Worm (Caenorhabditis elegans) whole organism, late embryonic: Measurements from ENCODE around the gene pkc-1.
"Not testable (repeated sequence)": the region's sequence is repeated elsewhere in the genome, so short reads cannot be mapped to it uniquely, and the experiment has no call there.

Experiments
- K09A11.1 ChIP-seq: sonication (generic microtip); optimal IDR thresholded peaks from 2 replicates; lab custom pipeline; 2017; ENCODE audit warnings: antibody characterized with exemption, mild to moderate bottlenecking, missing genetic modification characterization, missing compliant biosample characterization; ENCODE audit not compliant: insufficient read depth
- ceh-48 ChIP-seq: sonication (generic microtip); optimal IDR thresholded peaks from 2 replicates; lab custom pipeline; 2016; ENCODE audit warnings: missing genetic modification characterization, inconsistent platforms, missing compliant biosample characterization
- hlh-13 ChIP-seq: fragments of 200-800 bp; sonication (Bioruptor generic); optimal IDR thresholded peaks from 2 replicates; lab custom pipeline; 2018; ENCODE audit warnings: mild to moderate bottlenecking, missing genetic modification characterization, missing compliant biosample characterization
- hlh-6 ChIP-seq: sonication (generic microtip); optimal IDR thresholded peaks from 2 replicates; lab custom pipeline; 2016; ENCODE audit warnings: missing genotype, missing genetic modification characterization, missing compliant biosample characterization
- nfya-1 ChIP-seq: sonication (generic microtip); optimal IDR thresholded peaks from 2 replicates; lab custom pipeline; 2017; ENCODE audit warnings: missing genetic modification characterization, mild to moderate bottlenecking, missing compliant biosample characterization, antibody characterized with exemption, moderate library complexity
- npax-4 ChIP-seq: sonication (generic microtip); optimal IDR thresholded peaks from 2 replicates; lab custom pipeline; 2016; ENCODE audit warnings: missing genetic modification characterization, missing compliant biosample characterization
- pha-4 ChIP-seq: fragments of 150-350 bp; optimal IDR thresholded peaks from 2 replicates; lab custom pipeline; 2018; ENCODE audit warnings: missing biosample characterization, missing genetic modification reagents, missing genetic modification characterization
- pqm-1 ChIP-seq: sonication (generic microtip); optimal IDR thresholded peaks from 2 replicates; lab custom pipeline; 2016; ENCODE audit warnings: missing genetic modification characterization, missing compliant biosample characterization
- pros-1 ChIP-seq: fragments of 150-350 bp; optimal IDR thresholded peaks from 2 replicates; lab custom pipeline; 2014; ENCODE audit warnings: missing biosample characterization, missing genetic modification reagents, missing genetic modification characterization
- sdc-2 ChIP-seq: sonication (generic microtip); optimal IDR thresholded peaks from 2 replicates; lab custom pipeline; 2016; ENCODE audit warnings: missing genotype, missing genetic modification characterization, missing compliant biosample characterization
- tbx-2 ChIP-seq: sonication (generic microtip); optimal IDR thresholded peaks from 2 replicates; lab custom pipeline; 2016; ENCODE audit warnings: missing genetic modification characterization, missing compliant biosample characterization

ce11 chrV:12020026-12020425 lies 11.9 kb downstream of the pkc-1 start, which contains the start of gene F10C2.3:
- TF ChIP-seq pqm-1; nfya-1 (tag; lab: Kevin White, UChicago); hlh-6 (tag; lab: Kevin White, UChicago); K09A11.1; sdc-2 (tag; lab: Kevin White, UChicago); npax-4 (tag; lab: Kevin White, UChicago); tbx-2 (tag; lab: Kevin White, UChicago); ceh-48 (tag; lab: Kevin White, UChicago); pros-1 (tag; lab: Kevin White, UChicago); hlh-13 (GFP tag; lab: Kevin White, UChicago); pha-4 (tag; lab: Kevin White, UChicago): not testable (repeated sequence)
